Fruit fly (Drosophila melanogaster) whole organism, embryonic: ENCODE measurements around the gene CG10793.

Experiments
- BEAF-32 ChIP-seq: fragments of 200-800 bp; sonication (Bioruptor generic); optimal IDR thresholded peaks from 3 replicates; lab custom pipeline; 2017; ENCODE audit warnings: missing biosample characterization, missing genetic modification characterization, mild to moderate bottlenecking, moderate library complexity, missing genetic modification reagents
- BtbVII ChIP-seq: fragments of 200-800 bp; sonication (Bioruptor generic); optimal IDR thresholded peaks from 3 replicates; lab custom pipeline; 2017; ENCODE audit warnings: missing biosample characterization, mild to moderate bottlenecking, missing genetic modification characterization
- CG10462 ChIP-seq: fragments of 200-800 bp; sonication (Bioruptor generic); optimal IDR thresholded peaks from 2 replicates; lab custom pipeline; 2016; ENCODE audit warnings: missing biosample characterization, missing genetic modification characterization
- CG12744 ChIP-seq: fragments of 200-800 bp; sonication (Bioruptor generic); optimal IDR thresholded peaks from 2 replicates; lab custom pipeline; 2016; ENCODE audit warnings: missing biosample characterization, missing genetic modification characterization
- CG13123 ChIP-seq: fragments of 200-800 bp; sonication (Bioruptor generic); optimal IDR thresholded peaks from 2 replicates; lab custom pipeline; 2016; ENCODE audit warnings: missing biosample characterization, missing genetic modification characterization
- CG15696 ChIP-seq: fragments of 200-800 bp; sonication (Bioruptor generic); optimal IDR thresholded peaks from 2 replicates; lab custom pipeline; 2019; ENCODE audit warnings: missing biosample characterization, mild to moderate bottlenecking, missing genetic modification characterization, moderate library complexity
- CG17328 ChIP-seq: fragments of 200-800 bp; sonication (Bioruptor generic); IDR thresholded peaks from 2 replicates; pipeline ENCODE4 v1.3.6; 2022; ENCODE audit warnings: missing biosample characterization, missing genetic modification characterization
- CG1832 ChIP-seq: fragments of 200-800 bp; sonication (Bioruptor generic); optimal IDR thresholded peaks from 2 replicates; lab custom pipeline; 2017; ENCODE audit warnings: missing biosample characterization, mild to moderate bottlenecking, missing genetic modification characterization, inconsistent platforms
- CG3065 ChIP-seq: fragments of 200-800 bp; sonication (Bioruptor generic); optimal IDR thresholded peaks from 2 replicates; lab custom pipeline; 2016; ENCODE audit warnings: missing biosample characterization, missing genetic modification characterization
- CG3163 ChIP-seq: fragments of 200-800 bp; sonication (Bioruptor generic); optimal IDR thresholded peaks from 3 replicates; lab custom pipeline; 2016; ENCODE audit warnings: missing biosample characterization, missing genetic modification characterization
- CG4282 ChIP-seq: fragments of 200-800 bp; sonication (Bioruptor generic); optimal IDR thresholded peaks from 2 replicates; lab custom pipeline; 2016; ENCODE audit warnings: missing biosample characterization, missing genetic modification characterization
- CG6854 ChIP-seq: fragments of 200-800 bp; sonication (Bioruptor generic); optimal IDR thresholded peaks from 3 replicates; lab custom pipeline; 2017; ENCODE audit warnings: missing biosample characterization, mild to moderate bottlenecking, missing genetic modification characterization
- CG7745 ChIP-seq: fragments of 200-800 bp; sonication (Bioruptor generic); optimal IDR thresholded peaks from 2 replicates; lab custom pipeline; 2018; ENCODE audit warnings: missing biosample characterization, mild to moderate bottlenecking, missing genetic modification characterization, moderate library complexity
- CG7987 ChIP-seq: fragments of 200-800 bp; sonication (Bioruptor generic); optimal IDR thresholded peaks from 2 replicates; lab custom pipeline; 2018; ENCODE audit warnings: missing biosample characterization, mild to moderate bottlenecking, missing genetic modification characterization, moderate library complexity
- CG8359 ChIP-seq: fragments of 200-800 bp; sonication (Bioruptor generic); optimal IDR thresholded peaks from 2 replicates; lab custom pipeline; 2017; ENCODE audit warnings: missing biosample characterization, mild to moderate bottlenecking, missing genetic modification characterization, borderline replicate concordance
- CG9932 ChIP-seq: fragments of 200-800 bp; sonication (Bioruptor generic); IDR thresholded peaks from 2 replicates; pipeline ENCODE4 v1.3.6; 2022; ENCODE audit warnings: missing biosample characterization, missing genetic modification characterization
- Chrac-16 ChIP-seq: fragments of 200-800 bp; sonication (Bioruptor generic); optimal IDR thresholded peaks from 3 replicates; lab custom pipeline; 2016; ENCODE audit warnings: missing biosample characterization, missing genetic modification characterization
- CkIIα-i1 ChIP-seq: fragments of 200-800 bp; sonication (Bioruptor generic); IDR thresholded peaks from 2 replicates; pipeline ENCODE4 v1.3.6; 2022; ENCODE audit warnings: missing biosample characterization, missing genetic modification characterization
- Dfd ChIP-seq, 2 experiments: fragments of >200 bp; optimal IDR thresholded peaks; 2 replicates each; lab custom pipeline; 2017; ENCODE audit warnings: missing biosample characterization in 2 of 2, missing genetic modification characterization in 2 of 2
- Dip2 ChIP-seq: fragments of 200-800 bp; sonication (Bioruptor generic); IDR thresholded peaks from 2 replicates; pipeline ENCODE4 v1.3.6; 2022; ENCODE audit warnings: missing biosample characterization, missing genetic modification characterization
- Drgx ChIP-seq: fragments of 200-800 bp; sonication (Bioruptor generic); IDR thresholded peaks from 2 replicates; pipeline ENCODE4 v1.3.6; 2022; ENCODE audit warnings: missing biosample characterization, missing genetic modification characterization
- E2f1 ChIP-seq: fragments of 200-800 bp; sonication (Bioruptor generic); IDR thresholded peaks from 2 replicates; pipeline ENCODE4 v1.3.6; 2022; ENCODE audit warnings: missing biosample characterization, missing genetic modification characterization
- Ets97D ChIP-seq: fragments of 200-800 bp; sonication (Bioruptor generic); optimal IDR thresholded peaks from 3 replicates; lab custom pipeline; 2016; ENCODE audit warnings: missing biosample characterization, missing genetic modification characterization
- Gsc ChIP-seq: fragments of 200-800 bp; sonication (Bioruptor generic); IDR thresholded peaks from 2 replicates; pipeline ENCODE4 v1.3.6; 2022; ENCODE audit warnings: missing biosample characterization, missing genetic modification characterization
- Mrtf ChIP-seq: fragments of 200-800 bp; sonication (Bioruptor generic); IDR thresholded peaks from 3 replicates; pipeline ENCODE4 v1.3.6; 2022; ENCODE audit warnings: missing biosample characterization, missing genetic modification characterization
- Side ChIP-seq: fragments of 200-800 bp; sonication (Bioruptor generic); optimal IDR thresholded peaks from 2 replicates; lab custom pipeline; 2016; ENCODE audit warnings: missing biosample characterization, missing genetic modification characterization
- Vsx1 ChIP-seq: fragments of 200-800 bp; sonication (Bioruptor generic); optimal IDR thresholded peaks from 2 replicates; lab custom pipeline; 2017; ENCODE audit warnings: missing biosample characterization, mild to moderate bottlenecking, missing genetic modification characterization, missing genetic modification reagents
- cato ChIP-seq: fragments of 200-800 bp; sonication (Bioruptor generic); optimal IDR thresholded peaks from 2 replicates; lab custom pipeline; 2016; ENCODE audit warnings: missing biosample characterization, missing genetic modification characterization, borderline replicate concordance
- chif ChIP-seq, 2 experiments: fragments of 200-800 bp; sonication (Bioruptor generic); optimal IDR thresholded peaks; 3 replicates each; lab custom pipeline; 2016; ENCODE audit warnings: missing biosample characterization in 2 of 2, missing genetic modification characterization in 2 of 2
- chinmo ChIP-seq: fragments of 200-800 bp; sonication (Bioruptor generic); IDR thresholded peaks from 4 replicates; pipeline ENCODE4 v1.3.6; 2022; ENCODE audit warnings: missing biosample characterization, missing genetic modification characterization; ENCODE audit not compliant: partially characterized antibody
- crc ChIP-seq: fragments of 200-800 bp; sonication (Bioruptor generic); optimal IDR thresholded peaks from 2 replicates; lab custom pipeline; 2016; ENCODE audit warnings: missing biosample characterization, missing genetic modification characterization
- da ChIP-seq: fragments of 200-800 bp; sonication (Bioruptor generic); optimal IDR thresholded peaks from 2 replicates; lab custom pipeline; 2016; ENCODE audit warnings: missing biosample characterization, missing genetic modification characterization
- dimm ChIP-seq: fragments of 200-800 bp; sonication (Bioruptor generic); IDR thresholded peaks from 2 replicates; pipeline ENCODE4 v1.3.6; 2022; ENCODE audit warnings: missing biosample characterization, missing genetic modification characterization
- ems ChIP-seq: fragments of 200-800 bp; sonication (Bioruptor generic); optimal IDR thresholded peaks from 3 replicates; lab custom pipeline; 2016; ENCODE audit warnings: missing biosample characterization, missing genetic modification characterization
- ewg ChIP-seq: fragments of 200-800 bp; sonication (Bioruptor generic); optimal IDR thresholded peaks from 3 replicates; lab custom pipeline; 2017; ENCODE audit warnings: mild to moderate bottlenecking, missing biosample characterization, missing genetic modification reagents, missing genetic modification characterization
- fru ChIP-seq: fragments of >200 bp; optimal IDR thresholded peaks from 2 replicates; lab custom pipeline; 2017
- gcm ChIP-seq: fragments of 200-800 bp; sonication (Bioruptor generic); optimal IDR thresholded peaks from 2 replicates; lab custom pipeline; 2019; ENCODE audit warnings: missing biosample characterization, mild to moderate bottlenecking, missing genetic modification characterization, moderate library complexity
- gsb-n ChIP-seq: fragments of 200-800 bp; sonication (Bioruptor generic); optimal IDR thresholded peaks from 3 replicates; lab custom pipeline; 2018; ENCODE audit warnings: missing biosample characterization, mild to moderate bottlenecking, missing genetic modification characterization
- gt ChIP-seq: fragments of 200-800 bp; sonication (Bioruptor generic); IDR thresholded peaks from 2 replicates; pipeline ENCODE4 v1.3.6; 2022; ENCODE audit warnings: missing biosample characterization, missing genetic modification characterization
- klu ChIP-seq: fragments of 200-800 bp; sonication (Bioruptor generic); IDR thresholded peaks from 2 replicates; pipeline ENCODE4 v1.3.6; 2022; ENCODE audit warnings: missing biosample characterization, missing genetic modification characterization
- lilli ChIP-seq: fragments of 200-800 bp; sonication (Bioruptor generic); optimal IDR thresholded peaks from 3 replicates; lab custom pipeline; 2016; ENCODE audit warnings: missing biosample characterization, missing genetic modification characterization
- nau ChIP-seq: fragments of 200-800 bp; sonication (Bioruptor generic); optimal IDR thresholded peaks from 3 replicates; lab custom pipeline; 2017; ENCODE audit warnings: missing biosample characterization, mild to moderate bottlenecking, missing genetic modification characterization, missing genetic modification reagents
- p53 ChIP-seq: fragments of 200-800 bp; sonication (Bioruptor generic); optimal IDR thresholded peaks from 2 replicates; lab custom pipeline; 2016; ENCODE audit warnings: missing biosample characterization, missing genetic modification characterization
- pan ChIP-seq, 4 experiments: fragments of >200 bp in 3 of 4; fragments of 200-800 bp in 1 of 4; sonication (Bioruptor generic) in 1 of 4; optimal IDR thresholded peaks in 3 of 4; IDR thresholded peaks in 1 of 4; 2 replicates each; pipeline versions ENCODE4 v1.3.6 to Lab custom; 2017 to 2022; ENCODE audit warnings: missing biosample characterization in 2 of 4, missing genetic modification characterization in 2 of 4, mixed read lengths in 1 of 4
- prd ChIP-seq, 3 experiments: fragments of >200 bp in 2 of 3; fragments of 200-800 bp in 1 of 3; sonication (Bioruptor generic) in 1 of 3; optimal IDR thresholded peaks in 2 of 3; IDR thresholded peaks in 1 of 3; 2 replicates in 2 of 3; 3 replicates in 1 of 3; pipeline versions ENCODE4 v1.3.6 to Lab custom; 2017 to 2022; ENCODE audit warnings: missing biosample characterization in 1 of 3, missing genetic modification characterization in 1 of 3
- pzg ChIP-seq: fragments of 200-800 bp; sonication (Bioruptor generic); optimal IDR thresholded peaks from 3 replicates; lab custom pipeline; 2018; ENCODE audit warnings: missing biosample characterization, mild to moderate bottlenecking, missing genetic modification characterization, moderate library complexity
- tin ChIP-seq: fragments of 200-800 bp; sonication (Bioruptor generic); optimal IDR thresholded peaks from 3 replicates; lab custom pipeline; 2016; ENCODE audit warnings: missing biosample characterization, missing genetic modification characterization
- tll ChIP-seq, 2 experiments: fragments of 200-800 bp in 1 of 2; fragments of >200 bp in 1 of 2; sonication (Bioruptor generic) in 1 of 2; optimal IDR thresholded peaks; 2 replicates each; lab custom pipeline; 2017 to 2019; ENCODE audit warnings: missing biosample characterization in 2 of 2, missing genetic modification characterization in 2 of 2, mild to moderate bottlenecking in 1 of 2, moderate library complexity in 1 of 2
- zf30C ChIP-seq: fragments of 200-800 bp; sonication (Bioruptor generic); optimal IDR thresholded peaks from 3 replicates; lab custom pipeline; 2018; ENCODE audit warnings: missing biosample characterization, mild to moderate bottlenecking, missing genetic modification characterization

The CG10793 gene

dm6 chrX:3360437-3361075 lies 44.4 kb upstream of the CG10793 start (continued):
- TF ChIP-seq dimm (GFP tag; lab: Robert Waterston, UW), result no peak
- TF ChIP-seq nau, result peak; percentile 50
- peak; percentile 76 for TF ChIP-seq BtbVII (GFP tag; lab: Kevin White, UChicago)
- no peak for TF ChIP-seq gsb-n
- TF ChIP-seq da (GFP tag; lab: Kevin White, UChicago), result no peak
- TF ChIP-seq zf30C (GFP tag; lab: Kevin White, UChicago), result no peak
- no peak for TF ChIP-seq BEAF-32 (GFP tag; lab: Kevin White, UChicago)
- TF ChIP-seq crc (GFP tag; lab: Kevin White, UChicago), result peak; percentile 38
- TF ChIP-seq CG13123 (GFP tag; lab: Kevin White, UChicago), result peak; percentile 11
- no peak for TF ChIP-seq CG4282 (GFP tag; lab: Kevin White, UChicago)
- peak; percentile 74 for TF ChIP-seq lilli (GFP tag; lab: Kevin White, UChicago)
- TF ChIP-seq Drgx (GFP tag; lab: Robert Waterston, UW), result no peak
- TF ChIP-seq p53 (GFP tag; lab: Kevin White, UChicago), result no peak
- peak; percentile 33 for TF ChIP-seq CG12744
- TF ChIP-seq Chrac-16 (GFP tag; lab: Kevin White, UChicago), result peak; percentile 56
- no peak for TF ChIP-seq CG7745
- TF ChIP-seq CG15696, result peak; percentile 25
- peak; percentile 23 for TF ChIP-seq ems (GFP tag; lab: Kevin White, UChicago)
- peak; percentile 30; the same call in 1 of the 3 replicates for TF ChIP-seq Mrtf (GFP tag; lab: Robert Waterston, UW)
- TF ChIP-seq gcm, result peak; percentile 28
- TF ChIP-seq CG17328 (GFP tag; lab: Robert Waterston, UW), result peak; percentile 53; the same call in 1 of the 2 replicates
- no peak for TF ChIP-seq prd (optimal IDR thresholded peaks at IDR 0.05; lab: Kevin White, UChicago)
- peak; percentile 62 for TF ChIP-seq prd (GFP tag; IDR thresholded peaks at IDR 0.05; lab: Robert Waterston, UW)
- TF ChIP-seq Ets97D (GFP tag; lab: Kevin White, UChicago), result no peak
- peak; percentile 50 for TF ChIP-seq CG6854
- TF ChIP-seq CG7987 (GFP tag; lab: Kevin White, UChicago), result no peak
- TF ChIP-seq Vsx1 (GFP tag; lab: Kevin White, UChicago), result no peak
- TF ChIP-seq Side, result peak; percentile 40
- peak; percentile 33 for TF ChIP-seq CG3065 (GFP tag; lab: Kevin White, UChicago)
- no peak for TF ChIP-seq Dfd (GFP tag; optimal IDR thresholded peaks at IDR 0.05; lab: Kevin White, UChicago)
- TF ChIP-seq pan (optimal IDR thresholded peaks at IDR 0.05; lab: Kevin White, UChicago), result no peak
- TF ChIP-seq pan (GFP tag; optimal IDR thresholded peaks at IDR 0.05 in 1 of 2, IDR thresholded peaks at IDR 0.05 in 1 of 2), result peak in 1 of 2 experiments; percentile 28
- TF ChIP-seq chinmo (GFP tag; lab: Robert Waterston, UW), result no peak
- peak; percentile 76 for TF ChIP-seq CG9932 (GFP tag; lab: Robert Waterston, UW)
- no peak for TF ChIP-seq fru (lab: Kevin White, UChicago)
- peak; percentile 29 for TF ChIP-seq ewg
- TF ChIP-seq cato (GFP tag; lab: Kevin White, UChicago), result no peak
- no peak for TF ChIP-seq Gsc (GFP tag; lab: Robert Waterston, UW)
- TF ChIP-seq Dip2 (GFP tag; lab: Robert Waterston, UW), result no peak
- TF ChIP-seq CG10462 (GFP tag; lab: Kevin White, UChicago), result peak; percentile 46
- TF ChIP-seq pzg (GFP tag; lab: Kevin White, UChicago), result no peak
- TF ChIP-seq CG8359, result peak; percentile 45
- peak; percentile 55 to 63 for TF ChIP-seq chif (GFP tag; optimal IDR thresholded peaks at IDR 0.05; lab: Kevin White, UChicago)
- TF ChIP-seq tin (GFP tag; lab: Kevin White, UChicago), result peak; percentile 34
- no peak for TF ChIP-seq CG1832 (GFP tag; lab: Kevin White, UChicago)
- TF ChIP-seq gt (GFP tag; lab: Robert Waterston, UW), result no peak
- no peak for TF ChIP-seq CkIIα-i1
- TF ChIP-seq E2f1 (GFP tag; lab: Robert Waterston, UW), result 0 out of 2 replicates have a peak, but pooled peaks have one; percentile 10
- no peak for TF ChIP-seq tll (GFP tag; optimal IDR thresholded peaks at IDR 0.05; lab: Kevin White, UChicago)
- TF ChIP-seq CG3163, result peak; percentile 33
- TF ChIP-seq klu (GFP tag; lab: Robert Waterston, UW), result peak; percentile 69; the same call in 1 of the 2 replicates
